Worm (Caenorhabditis elegans): ENCODE results near the gene Y37H2A.11.

Gene Y37H2A.11

DNA sequence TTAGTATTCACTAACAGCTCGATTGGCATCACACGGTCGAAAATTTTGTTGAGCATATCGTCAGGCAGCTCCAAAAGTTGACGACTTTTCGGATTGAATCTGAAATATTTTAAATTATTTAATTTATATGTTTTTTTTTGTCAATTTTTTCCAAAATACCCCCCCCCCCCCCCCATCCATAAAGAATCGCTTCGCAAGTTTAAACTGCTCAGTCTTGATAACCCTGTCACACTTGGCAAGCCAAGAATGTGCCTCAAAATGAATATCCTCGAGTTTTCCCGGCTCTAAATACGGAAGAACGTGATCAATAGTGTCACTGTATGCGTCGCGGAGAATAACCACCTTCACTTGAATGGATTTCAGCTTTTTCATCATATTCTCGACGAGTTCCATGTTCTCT is 8.1 kb upstream of the Y37H2A.11 start, which contains the start of gene Y37H2A.18:
Gene Y37H2A.18, minus strand, starts transcription at position 101 of the 400 bp plus-strand sequence.
- no peak for TF ChIP-seq sem-2 (GFP tag; optimal IDR thresholded peaks at IDR 0.05)
- TF ChIP-seq ham-2 (GFP tag; optimal IDR thresholded peaks at IDR 0.05): no peak
- TF ChIP-seq hlh-1 (tag; optimal IDR thresholded peaks at IDR 0.05): no peak
- no peak for TF ChIP-seq lin-13 (tag; optimal IDR thresholded peaks at IDR 0.05)
- no peak for TF ChIP-seq nhr-237 (tag; optimal IDR thresholded peaks at IDR 0.05)
- no peak for TF ChIP-seq ceh-83 (GFP tag; optimal IDR thresholded peaks at IDR 0.05)
- TF ChIP-seq nhr-12 (tag; optimal IDR thresholded peaks at IDR 0.05): no peak
- no peak for TF ChIP-seq drap-1 (GFP tag; optimal IDR thresholded peaks at IDR 0.05)
- no peak for TF ChIP-seq nhr-76 (tag; optimal IDR thresholded peaks at IDR 0.05)
- no peak for TF ChIP-seq nhr-2 (tag; optimal IDR thresholded peaks at IDR 0.05)
- TF ChIP-seq unc-120 (tag; optimal IDR thresholded peaks at IDR 0.05; ENCODE audit: poor library complexity, severe bottlenecking): no peak
- TF ChIP-seq pha-4 (tag; optimal IDR thresholded peaks at IDR 0.05): no peak
- no peak for TF ChIP-seq ceh-39 (tag; optimal IDR thresholded peaks at IDR 0.05)
- no peak for TF ChIP-seq nhr-28 (tag; optimal IDR thresholded peaks at IDR 0.05)
- no peak for TF ChIP-seq unc-39 (tag; optimal IDR thresholded peaks at IDR 0.05)
- TF ChIP-seq M03D4.4 (tag; optimal IDR thresholded peaks at IDR 0.05): no peak
- no peak for TF ChIP-seq lin-32 (GFP tag; optimal IDR thresholded peaks at IDR 0.05)
- no peak for TF ChIP-seq flh-1 (GFP tag; optimal IDR thresholded peaks at IDR 0.05)
- TF ChIP-seq mls-2 (tag; optimal IDR thresholded peaks at IDR 0.05): no peak
- no peak for TF ChIP-seq elt-3 (tag; optimal IDR thresholded peaks at IDR 0.05)

DNA sequence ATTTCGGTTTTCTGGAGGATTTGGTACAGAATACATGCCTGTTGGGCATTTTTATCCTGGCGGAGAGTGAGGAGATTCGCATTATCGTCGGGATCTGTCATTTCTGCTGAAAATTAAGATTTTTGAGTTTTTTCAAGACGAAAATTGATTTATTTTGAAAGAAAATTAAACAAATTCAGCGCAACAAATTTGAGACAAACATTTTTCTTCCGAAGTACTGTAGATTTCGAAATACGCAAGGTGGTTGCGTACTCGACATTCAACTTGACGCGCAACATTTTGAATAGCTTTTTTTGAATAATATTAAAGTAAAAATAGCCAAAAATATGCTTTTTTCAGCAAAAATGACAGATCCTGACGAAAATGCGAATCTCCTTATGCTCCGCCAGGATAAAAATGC is 6.9 kb upstream of the Y37H2A.11 start, which contains the start of gene Y37H2A.7:
Gene Y37H2A.7, minus strand, starts transcription at position 101 of the 400 bp plus-strand sequence.
- TF ChIP-seq blmp-1 (tag; optimal IDR thresholded peaks at IDR 0.05): no peak
- TF ChIP-seq unc-39 (tag; optimal IDR thresholded peaks at IDR 0.05): no peak
- TF ChIP-seq sptf-1 (tag; optimal IDR thresholded peaks at IDR 0.05): no peak
- no peak for TF ChIP-seq lin-32 (GFP tag; optimal IDR thresholded peaks at IDR 0.05)
- no peak for TF ChIP-seq snpc-4 (tag; optimal IDR thresholded peaks at IDR 0.05)

- no peak for TF ChIP-seq mls-2 (tag; optimal IDR thresholded peaks at IDR 0.05)
- no peak for TF ChIP-seq ces-1 (GFP tag; optimal IDR thresholded peaks at IDR 0.05)
- TF ChIP-seq nhr-237 (tag; optimal IDR thresholded peaks at IDR 0.05): no peak
- no peak for TF ChIP-seq pha-4 (tag; optimal IDR thresholded peaks at IDR 0.05)
- TF ChIP-seq ztf-11 (tag; optimal IDR thresholded peaks at IDR 0.05): no peak
- TF ChIP-seq bed-3 (GFP tag; optimal IDR thresholded peaks at IDR 0.05): no peak
- TF ChIP-seq nhr-76 (tag; optimal IDR thresholded peaks at IDR 0.05): no peak
- no peak for TF ChIP-seq lin-13 (tag; optimal IDR thresholded peaks at IDR 0.05)
- no peak for TF ChIP-seq ham-2 (GFP tag; optimal IDR thresholded peaks at IDR 0.05)
- TF ChIP-seq ceh-43 (GFP tag; optimal IDR thresholded peaks at IDR 0.05): no peak
- no peak for TF ChIP-seq hlh-1 (tag; optimal IDR thresholded peaks at IDR 0.05)
- no peak for TF ChIP-seq mep-1 (tag; optimal IDR thresholded peaks at IDR 0.05)
- no peak for TF ChIP-seq unc-62 (GFP tag; optimal IDR thresholded peaks at IDR 0.05)
- no peak for TF ChIP-seq unc-39 (tag; optimal IDR thresholded peaks at IDR 0.05)
- TF ChIP-seq blmp-1 (tag; optimal IDR thresholded peaks at IDR 0.05): no peak
- TF ChIP-seq zip-8 (tag; optimal IDR thresholded peaks at IDR 0.05): no peak
- no peak for TF ChIP-seq lsy-2 (tag; optimal IDR thresholded peaks at IDR 0.05)
Observed at ce11 chrV:18137679-18138078, 3.6 kb upstream of the Y37H2A.11 start.

DNA sequence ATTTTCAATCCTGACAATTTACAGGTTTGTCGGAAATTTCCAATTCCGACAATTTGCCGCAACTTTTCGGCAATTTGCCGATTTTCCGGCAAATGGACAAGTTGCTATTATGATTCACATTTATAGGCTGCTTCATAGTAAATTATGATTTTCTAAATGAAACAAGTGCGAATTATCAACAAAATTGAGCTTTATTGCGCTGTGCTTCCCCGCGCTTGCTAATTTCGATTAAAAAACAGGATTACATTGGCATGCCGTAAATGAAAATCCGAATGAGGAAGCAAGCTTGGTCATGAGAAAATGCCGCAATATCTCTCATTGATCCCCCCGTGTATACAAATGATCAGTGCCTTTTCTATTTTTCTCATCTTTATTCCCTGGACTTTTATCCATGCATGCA is 2.6 kb upstream of the Y37H2A.11 start, which contains the start of gene Y37H2A.10:
Gene Y37H2A.10, plus strand, starts transcription at position 301 of the 400 bp plus-strand sequence.
- TF ChIP-seq nhr-237 (tag; optimal IDR thresholded peaks at IDR 0.05) (no peak), sem-2 (GFP tag; optimal IDR thresholded peaks at IDR 0.05) (no peak), M03D4.4 (tag; optimal IDR thresholded peaks at IDR 0.05) (no peak), ham-2 (GFP tag; optimal IDR thresholded peaks at IDR 0.05) (no peak), unc-62 (GFP tag; optimal IDR thresholded peaks at IDR 0.05) (no peak), pha-4 (tag; optimal IDR thresholded peaks at IDR 0.05) (no peak), snpc-4 (tag; optimal IDR thresholded peaks at IDR 0.05) (no peak), nhr-28 (tag; optimal IDR thresholded peaks at IDR 0.05) (no peak), lin-32 (GFP tag; optimal IDR thresholded peaks at IDR 0.05) (no peak), ztf-11 (tag; optimal IDR thresholded peaks at IDR 0.05) (no peak), elt-3 (tag; optimal IDR thresholded peaks at IDR 0.05) (no peak), unc-120 (tag; optimal IDR thresholded peaks at IDR 0.05; ENCODE audit: poor library complexity, severe bottlenecking) (no peak), zip-8 (tag; optimal IDR thresholded peaks at IDR 0.05) (no peak), cnd-1 (tag; optimal IDR thresholded peaks at IDR 0.05) (no peak), ceh-43 (GFP tag; optimal IDR thresholded peaks at IDR 0.05) (no peak), nhr-76 (tag; optimal IDR thresholded peaks at IDR 0.05) (no peak), flh-1 (GFP tag; optimal IDR thresholded peaks at IDR 0.05) (no peak), ceh-83 (GFP tag; optimal IDR thresholded peaks at IDR 0.05) (no peak), bed-3 (GFP tag; optimal IDR thresholded peaks at IDR 0.05) (no peak)
